Worm (Caenorhabditis elegans) whole organism, L4/young adult: ENCODE results near the gene C54D10.4.

Experiments
- W03F9.2 ChIP-seq: fragments of 150-350 bp; optimal IDR thresholded peaks from 2 replicates; lab custom pipeline; 2014; ENCODE audit warnings: missing biosample characterization, missing genetic modification characterization
- dao-5 ChIP-seq: sonication (generic microtip); optimal IDR thresholded peaks from 2 replicates; lab custom pipeline; 2016; ENCODE audit warnings: missing genotype, missing genetic modification characterization, moderate library complexity, missing compliant biosample characterization
- him-1 ChIP-seq: sonication (generic microtip); optimal IDR thresholded peaks from 2 replicates; lab custom pipeline; 2016; ENCODE audit warnings: missing genotype, missing genetic modification reagents, missing genetic modification characterization, missing compliant biosample characterization

DNA sequence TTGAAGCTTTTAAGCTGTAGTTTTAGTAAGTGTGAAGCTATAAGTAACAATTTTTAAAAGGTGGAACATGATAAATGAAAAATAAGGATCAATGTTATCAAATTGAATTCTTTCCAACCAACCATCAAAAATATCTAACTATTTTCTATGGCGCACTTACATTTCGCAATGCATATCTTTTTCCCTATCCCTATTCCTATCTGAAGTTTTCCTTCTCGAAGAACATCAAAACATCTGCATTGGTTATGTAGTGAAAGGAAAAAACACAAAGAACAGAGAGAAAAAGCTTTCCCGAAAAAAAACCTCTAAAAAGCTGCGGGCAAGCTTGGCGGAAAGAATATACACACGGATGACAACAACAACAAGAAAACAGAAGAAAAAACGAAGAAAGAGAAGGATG is 39.8 kb upstream of the C54D10.4 start:
- TF ChIP-seq him-1 (tag; lab: Kevin White, UChicago) (no peak), dao-5 (tag; lab: Kevin White, UChicago) (no peak), W03F9.2 (tag; lab: Kevin White, UChicago) (no peak)
